Fruit fly (Drosophila melanogaster) whole organism, embryonic: ENCODE measurements around the gene CG43245.

Experiments used
- Adf1 ChIP-seq: fragments of 200-800 bp; sonication (Bioruptor generic); IDR thresholded peaks from 2 replicates; pipeline ENCODE4 v1.3.6; 2022; ENCODE audit warnings: missing biosample characterization, missing genetic modification characterization
- Antp ChIP-seq: fragments of 200-800 bp; sonication (Bioruptor generic); optimal IDR thresholded peaks from 3 replicates; lab custom pipeline; 2016; ENCODE audit warnings: missing biosample characterization, missing genetic modification characterization
- CG10147 ChIP-seq: fragments of 200-800 bp; sonication (Bioruptor generic); optimal IDR thresholded peaks from 2 replicates; lab custom pipeline; 2019; ENCODE audit warnings: missing biosample characterization, mild to moderate bottlenecking, missing genetic modification characterization, moderate library complexity
- CG10959 ChIP-seq: fragments of 200-800 bp; sonication (Bioruptor generic); IDR thresholded peaks from 2 replicates; pipeline ENCODE4 v1.3.6; 2022; ENCODE audit warnings: missing biosample characterization, missing genetic modification characterization
- CG11085 ChIP-seq: fragments of 200-800 bp; sonication (Bioruptor generic); IDR thresholded peaks from 2 replicates; pipeline ENCODE4 v1.3.6; 2022; ENCODE audit warnings: missing biosample characterization, missing genetic modification characterization
- CG14667 ChIP-seq: fragments of 200-800 bp; sonication (Bioruptor generic); IDR thresholded peaks from 2 replicates; pipeline ENCODE4 v1.3.6; 2022; ENCODE audit warnings: missing biosample characterization, missing genetic modification characterization
- CG1602 ChIP-seq: fragments of 200-800 bp; sonication (Bioruptor generic); optimal IDR thresholded peaks from 3 replicates; lab custom pipeline; 2016; ENCODE audit warnings: missing biosample characterization, missing genetic modification characterization
- CG16815 ChIP-seq: fragments of 200-800 bp; sonication (Bioruptor generic); optimal IDR thresholded peaks from 3 replicates; lab custom pipeline; 2017; ENCODE audit warnings: missing biosample characterization, mild to moderate bottlenecking, missing genetic modification characterization
- CG34376 ChIP-seq: fragments of 200-800 bp; sonication (Bioruptor generic); optimal IDR thresholded peaks from 2 replicates; lab custom pipeline; 2018; ENCODE audit warnings: missing biosample characterization, mild to moderate bottlenecking, missing genetic modification characterization
- CG3726 ChIP-seq: fragments of 200-800 bp; sonication (Bioruptor generic); IDR thresholded peaks from 3 replicates; pipeline ENCODE4, ENCODE4 v1.3.6; 2022; ENCODE audit warnings: missing biosample characterization, missing genetic modification characterization
- CG6654 ChIP-seq: fragments of 200-800 bp; sonication (Bioruptor generic); optimal IDR thresholded peaks from 2 replicates; lab custom pipeline; 2017; ENCODE audit warnings: missing biosample characterization, mild to moderate bottlenecking, missing genetic modification characterization
- CG6683 ChIP-seq: fragments of 200-800 bp; sonication (Bioruptor generic); optimal IDR thresholded peaks from 2 replicates; lab custom pipeline; 2017; ENCODE audit warnings: missing biosample characterization, mild to moderate bottlenecking, missing genetic modification characterization, missing genetic modification reagents
- CG9876 ChIP-seq: fragments of 200-800 bp; sonication (Bioruptor generic); optimal IDR thresholded peaks from 2 replicates; lab custom pipeline; 2016; ENCODE audit warnings: missing biosample characterization, missing genetic modification characterization
- CHES-1-like ChIP-seq: fragments of 200-800 bp; sonication (Bioruptor generic); optimal IDR thresholded peaks from 2 replicates; lab custom pipeline; 2016; ENCODE audit warnings: missing biosample characterization, missing genetic modification characterization
- CoRest ChIP-seq: fragments of 200-800 bp; sonication (Bioruptor generic); optimal IDR thresholded peaks from 3 replicates; lab custom pipeline; 2018; ENCODE audit warnings: missing biosample characterization, mild to moderate bottlenecking, missing genetic modification characterization, moderate library complexity
- Dp ChIP-seq: fragments of 200-800 bp; sonication (Bioruptor generic); optimal IDR thresholded peaks from 2 replicates; lab custom pipeline; 2018; ENCODE audit warnings: missing biosample characterization, mild to moderate bottlenecking, missing genetic modification characterization, moderate library complexity
- Ets65A ChIP-seq: fragments of 200-800 bp; sonication (Bioruptor generic); peaks from one replicate; lab custom pipeline; 2016; ENCODE audit warnings: missing biosample characterization, missing genetic modification characterization
- Meics ChIP-seq: fragments of 200-800 bp; sonication (Bioruptor generic); optimal IDR thresholded peaks from 2 replicates; lab custom pipeline; 2017; ENCODE audit warnings: missing biosample characterization, mild to moderate bottlenecking, missing genetic modification characterization
- Nf-YB ChIP-seq: fragments of 200-800 bp; sonication (Bioruptor generic); optimal IDR thresholded peaks from 3 replicates; lab custom pipeline; 2019; ENCODE audit warnings: missing biosample characterization, mild to moderate bottlenecking, missing genetic modification characterization, moderate library complexity
- Poxn ChIP-seq: fragments of 200-800 bp; sonication (Bioruptor generic); IDR thresholded peaks from 2 replicates; pipeline ENCODE4 v1.3.6; 2022; ENCODE audit warnings: missing biosample characterization, missing genetic modification characterization
- Sry-β ChIP-seq: fragments of 200-800 bp; sonication (Bioruptor generic); optimal IDR thresholded peaks from 2 replicates; lab custom pipeline; 2018; ENCODE audit warnings: missing biosample characterization, mild to moderate bottlenecking, missing genetic modification characterization, moderate library complexity
- aop ChIP-seq: fragments of 200-800 bp; sonication (Bioruptor generic); IDR thresholded peaks from 2 replicates; pipeline ENCODE4 v1.3.6; 2022; ENCODE audit warnings: missing biosample characterization, missing genetic modification characterization
- br ChIP-seq: fragments of >200 bp; optimal IDR thresholded peaks from 2 replicates; lab custom pipeline; 2017
- chinmo ChIP-seq: fragments of 200-800 bp; sonication (Bioruptor generic); IDR thresholded peaks from 4 replicates; pipeline ENCODE4 v1.3.6; 2022; ENCODE audit warnings: missing biosample characterization, missing genetic modification characterization; ENCODE audit not compliant: partially characterized antibody
- chm ChIP-seq: fragments of 200-800 bp; sonication (Bioruptor generic); IDR thresholded peaks from 2 replicates; pipeline ENCODE4 v1.3.6; 2022; ENCODE audit warnings: missing biosample characterization, missing genetic modification characterization
- da ChIP-seq: fragments of 200-800 bp; sonication (Bioruptor generic); optimal IDR thresholded peaks from 2 replicates; lab custom pipeline; 2016; ENCODE audit warnings: missing biosample characterization, missing genetic modification characterization
- dimm ChIP-seq: fragments of 200-800 bp; sonication (Bioruptor generic); IDR thresholded peaks from 2 replicates; pipeline ENCODE4 v1.3.6; 2022; ENCODE audit warnings: missing biosample characterization, missing genetic modification characterization
- dmrt11E ChIP-seq: fragments of 200-800 bp; sonication (Bioruptor generic); optimal IDR thresholded peaks from 3 replicates; lab custom pipeline; 2018; ENCODE audit warnings: missing biosample characterization, mild to moderate bottlenecking, missing genetic modification characterization, moderate library complexity
- insv ChIP-seq, 2 experiments: fragments of 200-800 bp; sonication (Bioruptor generic); optimal IDR thresholded peaks; 3 replicates each; lab custom pipeline; 2016 to 2018; ENCODE audit warnings: missing biosample characterization in 2 of 2, missing genetic modification characterization in 2 of 2
- jigr1 ChIP-seq: fragments of 200-800 bp; sonication (Bioruptor generic); IDR thresholded peaks from 3 replicates; pipeline ENCODE4 v1.3.6; 2022; ENCODE audit warnings: missing biosample characterization, missing genetic modification characterization
- ken ChIP-seq: fragments of 200-800 bp; sonication (Bioruptor generic); IDR thresholded peaks from 3 replicates; pipeline ENCODE4 v1.3.6; 2022; ENCODE audit warnings: missing biosample characterization, missing genetic modification characterization
- kni ChIP-seq: fragments of 200-800 bp; sonication (Bioruptor generic); optimal IDR thresholded peaks from 3 replicates; lab custom pipeline; 2017; ENCODE audit warnings: mild to moderate bottlenecking, missing biosample characterization, missing genetic modification reagents, missing genetic modification characterization
- lab ChIP-seq: fragments of 200-800 bp; sonication (Bioruptor generic); optimal IDR thresholded peaks from 3 replicates; lab custom pipeline; 2017; ENCODE audit warnings: missing biosample characterization, missing genetic modification characterization, mild to moderate bottlenecking, moderate library complexity, missing genetic modification reagents
- lilli ChIP-seq: fragments of 200-800 bp; sonication (Bioruptor generic); optimal IDR thresholded peaks from 3 replicates; lab custom pipeline; 2016; ENCODE audit warnings: missing biosample characterization, missing genetic modification characterization
- lola ChIP-seq, 3 experiments: fragments of >200 bp in 2 of 3; fragments of 200-800 bp in 1 of 3; sonication (Bioruptor generic) in 1 of 3; optimal IDR thresholded peaks; 2 replicates each; lab custom pipeline; 2017 to 2019; ENCODE audit warnings: missing biosample characterization in 3 of 3, missing genetic modification characterization in 3 of 3, mild to moderate bottlenecking in 1 of 3, moderate library complexity in 1 of 3
- lov ChIP-seq, 2 experiments: fragments of 200-800 bp in 1 of 2; fragments of >200 bp in 1 of 2; sonication (Bioruptor generic) in 1 of 2; IDR thresholded peaks in 1 of 2; optimal IDR thresholded peaks in 1 of 2; 2 replicates in 1 of 2; 3 replicates in 1 of 2; pipeline versions ENCODE4 v1.3.6 to Lab custom; 2017 to 2022; ENCODE audit warnings: missing biosample characterization in 1 of 2, missing genetic modification characterization in 1 of 2
- mld ChIP-seq: fragments of 200-800 bp; sonication (Bioruptor generic); IDR thresholded peaks from 3 replicates; pipeline ENCODE4 v1.3.6; 2022; ENCODE audit warnings: missing biosample characterization, missing genetic modification characterization; ENCODE audit not compliant: partially characterized antibody
- nau ChIP-seq: fragments of 200-800 bp; sonication (Bioruptor generic); optimal IDR thresholded peaks from 3 replicates; lab custom pipeline; 2017; ENCODE audit warnings: missing biosample characterization, mild to moderate bottlenecking, missing genetic modification characterization, missing genetic modification reagents
- nom ChIP-seq: fragments of 200-800 bp; sonication (Bioruptor generic); optimal IDR thresholded peaks from 2 replicates; lab custom pipeline; 2017; ENCODE audit warnings: missing biosample characterization, missing genetic modification characterization, mild to moderate bottlenecking, moderate library complexity, missing genetic modification reagents
- psq ChIP-seq: fragments of 200-800 bp; sonication (Bioruptor generic); optimal IDR thresholded peaks from 2 replicates; lab custom pipeline; 2017; ENCODE audit warnings: missing biosample characterization, missing genetic modification characterization
- row ChIP-seq: fragments of 200-800 bp; sonication (Bioruptor generic); IDR thresholded peaks from 3 replicates; pipeline ENCODE4 v1.3.6; 2022; ENCODE audit warnings: missing biosample characterization, missing genetic modification characterization
- sc ChIP-seq, 3 experiments: fragments of >200 bp in 2 of 3; fragments of 200-800 bp in 1 of 3; sonication (Bioruptor generic) in 1 of 3; optimal IDR thresholded peaks; 2 replicates in 2 of 3; 3 replicates in 1 of 3; lab custom pipeline; 2017; ENCODE audit warnings: mild to moderate bottlenecking in 1 of 3, missing biosample characterization in 1 of 3, missing genetic modification characterization in 1 of 3, missing genetic modification reagents in 1 of 3
- schlank ChIP-seq: fragments of 200-800 bp; sonication (Bioruptor generic); optimal IDR thresholded peaks from 2 replicates; lab custom pipeline; 2018; ENCODE audit warnings: missing biosample characterization, mild to moderate bottlenecking, missing genetic modification characterization
- sim ChIP-seq: fragments of 200-800 bp; sonication (Bioruptor generic); IDR thresholded peaks from 2 replicates; pipeline ENCODE4 v1.3.6; 2022; ENCODE audit warnings: missing biosample characterization, missing genetic modification characterization
- slou ChIP-seq: fragments of 200-800 bp; sonication (Bioruptor generic); optimal IDR thresholded peaks from 3 replicates; lab custom pipeline; 2016; ENCODE audit warnings: missing biosample characterization, missing genetic modification characterization
- slp2 ChIP-seq: fragments of 200-800 bp; sonication (Bioruptor generic); optimal IDR thresholded peaks from 2 replicates; lab custom pipeline; 2016; ENCODE audit warnings: missing biosample characterization, missing genetic modification characterization
- so ChIP-seq: fragments of 200-800 bp; sonication (Bioruptor generic); IDR thresholded peaks from 3 replicates; pipeline ENCODE4 v1.3.6; 2022; ENCODE audit warnings: missing biosample characterization, missing genetic modification characterization
- tgo ChIP-seq: fragments of 200-800 bp; sonication (Bioruptor generic); IDR thresholded peaks from 3 replicates; pipeline ENCODE4 v1.3.6; 2022; ENCODE audit warnings: missing biosample characterization, missing genetic modification characterization
- z ChIP-seq: fragments of 200-800 bp; sonication (Bioruptor generic); IDR thresholded peaks from 3 replicates; pipeline ENCODE4 v1.3.6; 2022; ENCODE audit warnings: missing biosample characterization, missing genetic modification characterization

CG43245 gene

dm6 chr3L:10737123-10737709 lies 34.5 kb upstream of the CG43245 start (continued):
- no peak for TF ChIP-seq CG10959 (GFP tag; lab: Robert Waterston, UW)
- peak; percentile 91; the same call in 3 of the 4 replicates for TF ChIP-seq chinmo (GFP tag; lab: Robert Waterston, UW)
- no peak for TF ChIP-seq br
- TF ChIP-seq kni (GFP tag; lab: Kevin White, UChicago), result peak; percentile 95
- peak; percentile 90 for TF ChIP-seq CG34376
- TF ChIP-seq dmrt11E (tag; lab: Kevin White, UChicago), result no peak
- TF ChIP-seq nau, result peak; percentile 54
- TF ChIP-seq dimm (GFP tag; lab: Robert Waterston, UW), result no peak
- no peak for TF ChIP-seq aop (GFP tag; lab: Robert Waterston, UW)
- no peak for TF ChIP-seq sc (optimal IDR thresholded peaks at IDR 0.05; lab: Kevin White, UChicago)
- TF ChIP-seq sc (GFP tag; optimal IDR thresholded peaks at IDR 0.05; lab: Kevin White, UChicago), result no peak
- TF ChIP-seq schlank, result peak; percentile 62
- TF ChIP-seq lilli (GFP tag; lab: Kevin White, UChicago), result no peak
- peak in 1 of 2 experiments; percentile 55 for TF ChIP-seq insv (GFP tag; optimal IDR thresholded peaks at IDR 0.05; lab: Kevin White, UChicago)
- no peak for TF ChIP-seq CG16815 (GFP tag; lab: Kevin White, UChicago)
- peak; percentile 9 for TF ChIP-seq Sry-β (GFP tag; lab: Kevin White, UChicago)
- TF ChIP-seq Ets65A (GFP tag; lab: Kevin White, UChicago), result no peak
- TF ChIP-seq psq (GFP tag; lab: Kevin White, UChicago), result peak; percentile 47
- TF ChIP-seq ken (GFP tag; lab: Robert Waterston, UW), result 0 out of 3 replicates have a peak, but pooled peaks have one; percentile 31
- peak; percentile 28 for TF ChIP-seq CG6683 (GFP tag; lab: Kevin White, UChicago)
- TF ChIP-seq row (GFP tag; lab: Robert Waterston, UW), result no peak
- no peak for TF ChIP-seq CG6654 (GFP tag; lab: Kevin White, UChicago)
- TF ChIP-seq CHES-1-like, result no peak
- TF ChIP-seq Adf1 (GFP tag; lab: Robert Waterston, UW), result peak; percentile 49
- no peak for TF ChIP-seq CG3726 (GFP tag; lab: Robert Waterston, UW)
- TF ChIP-seq CG11085 (GFP tag; lab: Robert Waterston, UW), result no peak
- no peak for TF ChIP-seq lov (optimal IDR thresholded peaks at IDR 0.05; lab: Kevin White, UChicago)
- TF ChIP-seq lov (GFP tag; IDR thresholded peaks at IDR 0.05; lab: Robert Waterston, UW), result no peak; the same call in 2 of the 3 replicates
- TF ChIP-seq CG9876, result no peak
- TF ChIP-seq Poxn, result no peak
- no peak for TF ChIP-seq Antp (GFP tag; lab: Kevin White, UChicago)
- no peak for TF ChIP-seq CG10147 (GFP tag; lab: Kevin White, UChicago)
- TF ChIP-seq sim (GFP tag; lab: Robert Waterston, UW), result no peak
- TF ChIP-seq slou, result no peak
- no peak for TF ChIP-seq mld (GFP tag; lab: Robert Waterston, UW)
- peak; percentile 81 for TF ChIP-seq z (GFP tag; lab: Robert Waterston, UW)
- no peak for TF ChIP-seq slp2 (GFP tag; lab: Kevin White, UChicago)
- TF ChIP-seq lab (GFP tag; lab: Kevin White, UChicago), result peak; percentile 64
- peak; percentile 37; the same call in 1 of the 2 replicates for TF ChIP-seq chm
- peak; percentile 41; the same call in 2 of the 3 replicates for TF ChIP-seq so
- TF ChIP-seq Nf-YB (GFP tag; lab: Kevin White, UChicago), result peak; percentile 55
- TF ChIP-seq CG14667 (GFP tag; lab: Robert Waterston, UW), result no peak
- no peak for TF ChIP-seq tgo (GFP tag; lab: Robert Waterston, UW)
- peak; percentile 53 for TF ChIP-seq nom
- TF ChIP-seq Meics (GFP tag; lab: Kevin White, UChicago), result peak; percentile 35
- no peak for TF ChIP-seq lola (GFP tag; optimal IDR thresholded peaks at IDR 0.05; lab: Kevin White, UChicago)
- TF ChIP-seq jigr1 (GFP tag; lab: Robert Waterston, UW), result no peak
- TF ChIP-seq CG1602 (GFP tag; lab: Kevin White, UChicago), result no peak
- TF ChIP-seq Dp, result no peak
- TF ChIP-seq CoRest (tag; lab: Kevin White, UChicago), result no peak
- TF ChIP-seq da, result no peak
